Fruit fly (Drosophila melanogaster) whole organism, wandering third instar larva: Measurements from ENCODE around the gene hry.

Experiments used
- CG32264 ChIP-seq: fragments of 200-800 bp; sonication (Bioruptor generic); optimal IDR thresholded peaks from 2 replicates; lab custom pipeline; 2016; ENCODE audit warnings: missing biosample characterization, missing genetic modification characterization
- GATAd ChIP-seq: sonication (Bioruptor generic); optimal IDR thresholded peaks from 2 replicates; lab custom pipeline; 2016; ENCODE audit warnings: missing biosample characterization, missing genetic modification characterization
- Hr83 ChIP-seq: fragments of 200-300 bp; sonication (Bioruptor generic); optimal IDR thresholded peaks from 2 replicates; lab custom pipeline; 2016; ENCODE audit warnings: missing biosample characterization, mild to moderate bottlenecking, missing genetic modification characterization, moderate library complexity; ENCODE audit not compliant: poor library complexity, severe bottlenecking
- Vsx2 ChIP-seq: fragments of 200-300, 225-300 bp; sonication (Bioruptor generic); optimal IDR thresholded peaks from 2 replicates; lab custom pipeline; 2018; ENCODE audit warnings: missing biosample characterization, missing genetic modification characterization; ENCODE audit not compliant: partially characterized antibody
- fru ChIP-seq: fragments of 200-800 bp; sonication (Bioruptor generic); optimal IDR thresholded peaks from 3 replicates; lab custom pipeline; 2016; ENCODE audit warnings: missing biosample characterization, mild to moderate bottlenecking, missing genetic modification characterization
- h ChIP-seq: fragments of 200-800 bp; sonication (Bioruptor generic); optimal IDR thresholded peaks from 3 replicates; lab custom pipeline; 2016; ENCODE audit warnings: missing biosample characterization, mild to moderate bottlenecking, missing genetic modification characterization
- pan ChIP-seq: fragments of >200 bp; optimal IDR thresholded peaks from 2 replicates; lab custom pipeline; 2017
- psq ChIP-seq: fragments of 200-800 bp; sonication (Bioruptor generic); optimal IDR thresholded peaks from 3 replicates; lab custom pipeline; 2017; ENCODE audit warnings: missing biosample characterization, mild to moderate bottlenecking, missing genetic modification characterization, moderate library complexity

dm6 chr3L:8680353-8680752 lies 4.8 kb downstream of the hry start:
- TF ChIP-seq CG32264 (no peak), fru (no peak), Vsx2 (GFP tag; lab: Kevin White, UChicago) (no peak), pan (lab: Kevin White, UChicago) (no peak), psq (GFP tag; lab: Kevin White, UChicago) (no peak), h (GFP tag; lab: Kevin White, UChicago) (no peak), GATAd (no peak), Hr83 (no peak)
